Worm (Caenorhabditis elegans) whole organism, L1 larva: ENCODE results near the gene vps-33.1.

Source experiments
- C16A3.4 ChIP-seq: fragments of 150-350 bp; optimal IDR thresholded peaks from 2 replicates; lab custom pipeline; 2014; ENCODE audit warnings: missing biosample characterization, missing genetic modification characterization
- C34B4.2 ChIP-seq: sonication (generic microtip); optimal IDR thresholded peaks from 2 replicates; lab custom pipeline; 2017; ENCODE audit warnings: mild to moderate bottlenecking, missing genetic modification characterization, missing compliant biosample characterization
- F16B12.6 ChIP-seq: fragments of 150-350 bp; optimal IDR thresholded peaks from 2 replicates; lab custom pipeline; 2014; ENCODE audit warnings: missing biosample characterization, missing genetic modification characterization
- aha-1 ChIP-seq: fragments of 150-350 bp; optimal IDR thresholded peaks from 2 replicates; lab custom pipeline; 2014; ENCODE audit warnings: missing biosample characterization, missing genetic modification characterization
- alr-1 ChIP-seq: fragments of 200-800 bp; sonication (Bioruptor generic); optimal IDR thresholded peaks from 2 replicates; lab custom pipeline; 2018; ENCODE audit warnings: borderline replicate concordance, mild to moderate bottlenecking, missing genetic modification characterization, missing compliant biosample characterization
- aly-2 ChIP-seq: fragments of 150-350 bp; optimal IDR thresholded peaks from 2 replicates; lab custom pipeline; 2014; ENCODE audit warnings: missing biosample characterization, missing genetic modification characterization
- ama-1 ChIP-seq: fragments of 150-350 bp; optimal IDR thresholded peaks from 2 replicates; lab custom pipeline; 2014
- blmp-1 ChIP-seq: fragments of 150-350 bp; optimal IDR thresholded peaks from 2 replicates; lab custom pipeline; 2014; ENCODE audit warnings: missing biosample characterization, missing genetic modification characterization
- ceh-63 ChIP-seq: fragments of 200-800 bp; sonication (Bioruptor generic); optimal IDR thresholded peaks from 2 replicates; lab custom pipeline; 2018; ENCODE audit warnings: mild to moderate bottlenecking, missing genetic modification characterization, missing compliant biosample characterization
- ceh-8 ChIP-seq: fragments of 200-800 bp; sonication (Bioruptor generic); optimal IDR thresholded peaks from 2 replicates; lab custom pipeline; 2018; ENCODE audit warnings: mild to moderate bottlenecking, missing genetic modification characterization, moderate library complexity, missing compliant biosample characterization
- ceh-82 ChIP-seq, 3 experiments: fragments of 150-350 bp in 1 of 3; sonication (generic microtip) in 2 of 3; optimal IDR thresholded peaks; 2 replicates each; lab custom pipeline; 2014 to 2017; ENCODE audit warnings: missing biosample characterization in 3 of 3, missing genetic modification characterization in 3 of 3
- dsc-1 ChIP-seq: sonication (generic microtip); optimal IDR thresholded peaks from 2 replicates; lab custom pipeline; 2016; ENCODE audit warnings: mild to moderate bottlenecking, missing genetic modification characterization, missing compliant biosample characterization
- efl-3 ChIP-seq: fragments of 200-800 bp; sonication (Bioruptor generic); optimal IDR thresholded peaks from 2 replicates; lab custom pipeline; 2018; ENCODE audit warnings: mild to moderate bottlenecking, missing genetic modification characterization, missing compliant biosample characterization
- egl-27 ChIP-seq, 2 experiments: fragments of 150-350 bp in 1 of 2; sonication (generic microtip); optimal IDR thresholded peaks; 3 replicates each; lab custom pipeline; 2017 to 2018; ENCODE audit warnings: missing biosample characterization in 2 of 2, missing genetic modification characterization in 2 of 2, missing genetic modification reagents in 2 of 2
- elt-3 ChIP-seq, 6 experiments: fragments of 150-350 bp in 1 of 6; sonication (generic microtip); optimal IDR thresholded peaks; 2 replicates each; lab custom pipeline; 2017 to 2018; ENCODE audit warnings: missing biosample characterization in 6 of 6, missing genetic modification characterization in 6 of 6, inconsistent platforms in 1 of 6
- ets-5 ChIP-seq: fragments of 200-800 bp; sonication (Bioruptor generic); IDR thresholded peaks from 2 replicates; pipeline ENCODE4 v1.3.6; 2022; ENCODE audit warnings: missing genetic modification characterization, missing compliant biosample characterization
- fkh-4 ChIP-seq: sonication (generic microtip); optimal IDR thresholded peaks from 2 replicates; lab custom pipeline; 2016; ENCODE audit warnings: missing compliant biosample characterization, missing genetic modification characterization, borderline replicate concordance
- fkh-8 ChIP-seq: sonication (generic microtip); optimal IDR thresholded peaks from 2 replicates; lab custom pipeline; 2016; ENCODE audit warnings: mild to moderate bottlenecking, missing genetic modification characterization, missing compliant biosample characterization
- fos-1 ChIP-seq: fragments of 150-350 bp; optimal IDR thresholded peaks from 2 replicates; lab custom pipeline; 2014; ENCODE audit warnings: missing biosample characterization, missing genetic modification characterization
- hpl-2 ChIP-seq: fragments of 150-350 bp; optimal IDR thresholded peaks from 2 replicates; lab custom pipeline; 2014; ENCODE audit warnings: missing biosample characterization, missing genetic modification reagents, missing genetic modification characterization
- isw-1 ChIP-seq: fragments of 200-800 bp; sonication (Bioruptor generic); IDR thresholded peaks from 2 replicates; pipeline ENCODE4 v1.3.6; 2022; ENCODE audit warnings: missing genetic modification characterization, missing compliant biosample characterization
- jun-1 ChIP-seq: fragments of 150-350 bp; optimal IDR thresholded peaks from 2 replicates; lab custom pipeline; 2014; ENCODE audit warnings: missing biosample characterization, missing genetic modification reagents, missing genetic modification characterization
- lin-14 ChIP-seq: fragments of 200-800 bp; sonication (Bioruptor generic); optimal IDR thresholded peaks from 2 replicates; lab custom pipeline; 2018; ENCODE audit warnings: mild to moderate bottlenecking, missing genetic modification characterization, moderate library complexity, missing compliant biosample characterization
- lin-15B ChIP-seq: fragments of 150-350 bp; sonication (generic microtip); optimal IDR thresholded peaks from 3 replicates; lab custom pipeline; 2014; ENCODE audit warnings: missing biosample characterization, missing genetic modification characterization
- lin-35 ChIP-seq, 2 experiments: fragments of 150-350 bp; optimal IDR thresholded peaks; 2 replicates each; lab custom pipeline; 2014; ENCODE audit warnings: missing biosample characterization in 2 of 2, missing genetic modification characterization in 2 of 2, missing genetic modification reagents in 2 of 2
- lin-39 ChIP-seq: fragments of 150-350 bp; optimal IDR thresholded peaks from 2 replicates; lab custom pipeline; 2014; ENCODE audit warnings: missing biosample characterization, missing genetic modification reagents, missing genetic modification characterization
- lir-3 ChIP-seq: sonication (generic microtip); optimal IDR thresholded peaks from 2 replicates; lab custom pipeline; 2016; ENCODE audit warnings: mild to moderate bottlenecking, missing genetic modification characterization, moderate library complexity, missing compliant biosample characterization; ENCODE audit not compliant: poor library complexity
- lsy-2 ChIP-seq, 2 experiments: fragments of 150-350 bp; optimal IDR thresholded peaks; 2 replicates each; lab custom pipeline; 2014; ENCODE audit warnings: missing biosample characterization in 2 of 2, missing genetic modification characterization in 2 of 2
- mab-9 ChIP-seq: fragments of 200-800 bp; sonication (Bioruptor generic); IDR thresholded peaks from 2 replicates; pipeline ENCODE4 v1.3.6; 2022; ENCODE audit warnings: missing genetic modification reagents, missing genetic modification characterization, missing compliant biosample characterization
- mep-1 ChIP-seq: fragments of 150-350 bp; optimal IDR thresholded peaks from 2 replicates; lab custom pipeline; 2014; ENCODE audit warnings: missing biosample characterization, missing genetic modification characterization
- nhr-11 ChIP-seq: fragments of 150-350 bp; optimal IDR thresholded peaks from 2 replicates; lab custom pipeline; 2014; ENCODE audit warnings: missing biosample characterization, missing genetic modification characterization
- nhr-12 ChIP-seq: sonication (generic microtip); optimal IDR thresholded peaks from 2 replicates; lab custom pipeline; 2017; ENCODE audit warnings: missing biosample characterization, missing genetic modification characterization
- nhr-19 ChIP-seq: fragments of 200-800 bp; sonication (Bioruptor generic); conservative IDR thresholded peaks from 2 replicates; pipeline ENCODE4 v1.3.6; 2022; ENCODE audit warnings: missing genetic modification characterization, missing compliant biosample characterization
- nhr-20 ChIP-seq: sonication (generic microtip); optimal IDR thresholded peaks from 2 replicates; lab custom pipeline; 2016; ENCODE audit warnings: mild to moderate bottlenecking, missing genetic modification characterization, missing compliant biosample characterization
- nhr-237 ChIP-seq: fragments of 150-350 bp; optimal IDR thresholded peaks from 2 replicates; lab custom pipeline; 2014; ENCODE audit warnings: missing biosample characterization, missing genetic modification characterization
- nhr-28 ChIP-seq: fragments of 150-350 bp; optimal IDR thresholded peaks from 2 replicates; lab custom pipeline; 2014; ENCODE audit warnings: missing biosample characterization, missing genetic modification characterization
- nhr-47 ChIP-seq: sonication (generic microtip); optimal IDR thresholded peaks from 2 replicates; lab custom pipeline; 2016; ENCODE audit warnings: mild to moderate bottlenecking, missing genetic modification characterization, moderate library complexity, missing compliant biosample characterization
- nhr-76 ChIP-seq: sonication (generic microtip); optimal IDR thresholded peaks from 2 replicates; lab custom pipeline; 2017; ENCODE audit warnings: missing biosample characterization, missing genetic modification characterization
- nhr-77 ChIP-seq: fragments of 150-350 bp; optimal IDR thresholded peaks from 2 replicates; lab custom pipeline; 2014; ENCODE audit warnings: missing biosample characterization, missing genetic modification characterization
- nhr-84 ChIP-seq: sonication (generic microtip); optimal IDR thresholded peaks from 2 replicates; lab custom pipeline; 2017; ENCODE audit warnings: missing biosample characterization, missing genetic modification characterization
- nhr-85 ChIP-seq: sonication (generic microtip); peaks from one replicate; lab custom pipeline; 2016; ENCODE audit warnings: missing genetic modification characterization, inconsistent platforms, missing compliant biosample characterization
- pqm-1 ChIP-seq: sonication (generic microtip); optimal IDR thresholded peaks from 3 replicates; lab custom pipeline; 2017; ENCODE audit warnings: missing biosample characterization, missing genetic modification characterization
- rnt-1 ChIP-seq: sonication (generic microtip); optimal IDR thresholded peaks from 2 replicates; lab custom pipeline; 2016; ENCODE audit warnings: mild to moderate bottlenecking, missing genetic modification characterization, moderate library complexity, missing compliant biosample characterization
- skn-1 ChIP-seq: fragments of 150-350 bp; optimal IDR thresholded peaks from 2 replicates; lab custom pipeline; 2014; ENCODE audit warnings: missing biosample characterization, missing genetic modification characterization
- snpc-4 ChIP-seq: fragments of 150-350 bp; optimal IDR thresholded peaks from 2 replicates; lab custom pipeline; 2014; ENCODE audit warnings: missing biosample characterization, missing genetic modification characterization
- snu-23 ChIP-seq: sonication (generic microtip); optimal IDR thresholded peaks from 2 replicates; lab custom pipeline; 2016; ENCODE audit warnings: missing genetic modification characterization, missing compliant biosample characterization
- sptf-1 ChIP-seq: fragments of 150-350 bp; optimal IDR thresholded peaks from 2 replicates; lab custom pipeline; 2014; ENCODE audit warnings: missing biosample characterization, missing genetic modification characterization
- sup-37 ChIP-seq: fragments of 200-800 bp; sonication (Bioruptor generic); optimal IDR thresholded peaks from 2 replicates; lab custom pipeline; 2018; ENCODE audit warnings: mild to moderate bottlenecking, missing genetic modification characterization, missing compliant biosample characterization
- tbx-2 ChIP-seq: sonication (generic microtip); optimal IDR thresholded peaks from 2 replicates; lab custom pipeline; 2016; ENCODE audit warnings: missing genetic modification characterization, missing compliant biosample characterization
- unc-30 ChIP-seq: sonication (generic microtip); optimal IDR thresholded peaks from 2 replicates; lab custom pipeline; 2017; ENCODE audit warnings: missing biosample characterization, missing genetic modification characterization
- unc-62 ChIP-seq: fragments of 150-350 bp; optimal IDR thresholded peaks from 2 replicates; lab custom pipeline; 2014; ENCODE audit warnings: missing biosample characterization, missing genetic modification reagents, missing genetic modification characterization
- vab-15 ChIP-seq: sonication (generic microtip); optimal IDR thresholded peaks from 2 replicates; lab custom pipeline; 2017; ENCODE audit warnings: missing genotype, mild to moderate bottlenecking, missing genetic modification characterization, missing compliant biosample characterization
- zag-1 ChIP-seq: fragments of 150-350 bp; optimal IDR thresholded peaks from 2 replicates; lab custom pipeline; 2014; ENCODE audit warnings: missing biosample characterization, missing genetic modification characterization
- zip-4 ChIP-seq: fragments of 200-800 bp; sonication (Bioruptor generic); optimal IDR thresholded peaks from 2 replicates; lab custom pipeline; 2018; ENCODE audit warnings: mild to moderate bottlenecking, missing genetic modification characterization, moderate library complexity, missing compliant biosample characterization
- ztf-4 ChIP-seq: fragments of 150-350 bp; optimal IDR thresholded peaks from 2 replicates; lab custom pipeline; 2014; ENCODE audit warnings: missing biosample characterization, missing genetic modification characterization

The vps-33.1 gene

DNA sequence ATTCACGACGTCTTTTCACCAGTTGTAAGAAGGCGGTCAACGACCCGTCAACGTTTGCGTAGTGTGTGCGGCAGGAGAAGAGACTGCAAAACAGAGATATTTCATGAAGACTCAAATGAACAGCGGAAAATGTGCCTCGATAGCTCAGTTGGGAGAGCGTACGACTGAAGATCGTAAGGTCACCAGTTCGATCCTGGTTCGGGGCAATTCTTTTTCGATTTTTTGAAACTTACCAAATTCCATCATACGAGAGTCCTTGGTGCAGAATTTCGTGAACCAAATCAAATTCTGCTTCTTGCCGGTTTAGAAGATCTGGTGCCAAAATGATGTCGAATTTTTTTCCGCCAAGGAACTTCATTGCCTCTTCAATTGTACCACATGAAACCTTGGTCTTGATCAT is 47.8 kb upstream of the vps-33.1 start:
- TF ChIP-seq lin-15B (tag; lab: Kevin White, UChicago), result no peak
- TF ChIP-seq ztf-4, result no peak
- TF ChIP-seq fkh-4 (tag; lab: Kevin White, UChicago), result no peak
- no peak for TF ChIP-seq zag-1
- TF ChIP-seq sptf-1, result no peak
- TF ChIP-seq nhr-47, result peak; percentile 38
- TF ChIP-seq ama-1 (lab: Kevin White, UChicago), result peak; percentile 1
- TF ChIP-seq lir-3 (tag; lab: Kevin White, UChicago), result no peak
- TF ChIP-seq dsc-1, result peak; percentile 39
- peak; percentile 23 to 45 for TF ChIP-seq lsy-2 (tag; optimal IDR thresholded peaks at IDR 0.05; lab: Kevin White, UChicago)
- TF ChIP-seq aha-1 (tag; lab: Kevin White, UChicago), result no peak
- no peak for TF ChIP-seq nhr-76 (tag; lab: Kevin White, UChicago)
- no peak for TF ChIP-seq pqm-1 (tag; lab: Kevin White, UChicago)
- TF ChIP-seq ceh-63 (GFP tag; lab: Kevin White, UChicago), result no peak
- TF ChIP-seq mep-1 (tag; lab: Kevin White, UChicago), result no peak
- no peak for TF ChIP-seq fkh-8 (tag; lab: Kevin White, UChicago)
- TF ChIP-seq hpl-2, result no peak
- TF ChIP-seq aly-2 (tag; lab: Kevin White, UChicago), result peak; percentile 2
- no peak for TF ChIP-seq isw-1 (GFP tag; lab: Robert Waterston, UW)
- no peak for TF ChIP-seq unc-62 (GFP tag; lab: Kevin White, UChicago)
- TF ChIP-seq nhr-84 (tag; lab: Kevin White, UChicago), result no peak
- TF ChIP-seq lin-14 (GFP tag; lab: Kevin White, UChicago), result peak; percentile 36
- TF ChIP-seq nhr-11 (tag; lab: Kevin White, UChicago), result no peak
- TF ChIP-seq lin-39 (tag; lab: Kevin White, UChicago), result no peak
- no peak for TF ChIP-seq efl-3 (GFP tag; lab: Kevin White, UChicago)
- no peak for TF ChIP-seq skn-1 (tag; lab: Kevin White, UChicago)
- TF ChIP-seq unc-30 (tag; lab: Kevin White, UChicago), result no peak
- TF ChIP-seq mab-9 (GFP tag; lab: Robert Waterston, UW), result no peak
- no peak for TF ChIP-seq alr-1 (tag; lab: Kevin White, UChicago)
- TF ChIP-seq rnt-1 (tag; lab: Kevin White, UChicago), result peak; percentile 42
- TF ChIP-seq nhr-85 (tag; lab: Kevin White, UChicago), result peak; percentile 80
- TF ChIP-seq tbx-2 (tag; lab: Kevin White, UChicago), result no peak
- TF ChIP-seq nhr-20 (tag; lab: Kevin White, UChicago), result peak; percentile 34
- TF ChIP-seq ets-5 (GFP tag; lab: Robert Waterston, UW), result no peak
- no peak for TF ChIP-seq nhr-19 (GFP tag; lab: Robert Waterston, UW)
- no peak for TF ChIP-seq egl-27 (tag; optimal IDR thresholded peaks at IDR 0.05; lab: Kevin White, UChicago)
- TF ChIP-seq blmp-1 (tag; lab: Kevin White, UChicago), result no peak
- no peak for TF ChIP-seq nhr-77
- no peak for TF ChIP-seq elt-3 (tag; optimal IDR thresholded peaks at IDR 0.05; lab: Kevin White, UChicago)
- TF ChIP-seq jun-1 (tag; lab: Kevin White, UChicago), result no peak
- TF ChIP-seq vab-15 (tag; lab: Kevin White, UChicago), result no peak
- TF ChIP-seq snu-23 (GFP tag; lab: Kevin White, UChicago), result peak; percentile 46
- TF ChIP-seq nhr-237 (tag; lab: Kevin White, UChicago), result no peak
- no peak for TF ChIP-seq zip-4 (GFP tag; lab: Kevin White, UChicago)
- no peak for TF ChIP-seq ceh-8 (GFP tag; lab: Kevin White, UChicago)
- TF ChIP-seq C16A3.4, result peak; percentile 23
- TF ChIP-seq nhr-12 (tag; lab: Kevin White, UChicago), result no peak
- TF ChIP-seq C34B4.2 (tag; lab: Kevin White, UChicago), result no peak
- no peak for TF ChIP-seq nhr-28
- TF ChIP-seq lin-35 (GFP tag; optimal IDR thresholded peaks at IDR 0.05; lab: Kevin White, UChicago), result peak; percentile 27 to 62
- TF ChIP-seq F16B12.6 (tag; lab: Kevin White, UChicago), result no peak
- no peak for TF ChIP-seq snpc-4 (tag; lab: Kevin White, UChicago)
- no peak for TF ChIP-seq sup-37
- TF ChIP-seq ceh-82 (tag; optimal IDR thresholded peaks at IDR 0.05; lab: Kevin White, UChicago), result no peak
- TF ChIP-seq fos-1 (tag; lab: Kevin White, UChicago), result no peak
